Fruit fly (Drosophila melanogaster) whole organism, embryonic: Measurements from ENCODE around the gene Hsp83.

Experiments used
- Atf6 ChIP-seq: fragments of 200-800 bp; sonication (Bioruptor generic); IDR thresholded peaks from 2 replicates; pipeline ENCODE4 v1.3.6; 2022; ENCODE audit warnings: missing biosample characterization, missing genetic modification characterization
- B-H2 ChIP-seq: fragments of 200-800 bp; sonication (Bioruptor generic); optimal IDR thresholded peaks from 2 replicates; lab custom pipeline; 2018; ENCODE audit warnings: missing biosample characterization, mild to moderate bottlenecking, missing genetic modification characterization
- BtbVII ChIP-seq: fragments of 200-800 bp; sonication (Bioruptor generic); optimal IDR thresholded peaks from 3 replicates; lab custom pipeline; 2017; ENCODE audit warnings: missing biosample characterization, mild to moderate bottlenecking, missing genetic modification characterization
- CG12104 ChIP-seq: fragments of 200-800 bp; sonication (Bioruptor generic); optimal IDR thresholded peaks from 3 replicates; lab custom pipeline; 2016; ENCODE audit warnings: missing biosample characterization, missing genetic modification characterization
- CG14667 ChIP-seq: fragments of 200-800 bp; sonication (Bioruptor generic); IDR thresholded peaks from 2 replicates; pipeline ENCODE4 v1.3.6; 2022; ENCODE audit warnings: missing biosample characterization, missing genetic modification characterization
- CG15696 ChIP-seq: fragments of 200-800 bp; sonication (Bioruptor generic); optimal IDR thresholded peaks from 2 replicates; lab custom pipeline; 2019; ENCODE audit warnings: missing biosample characterization, mild to moderate bottlenecking, missing genetic modification characterization, moderate library complexity
- CG1603 ChIP-seq: fragments of 200-800 bp; sonication (Bioruptor generic); optimal IDR thresholded peaks from 2 replicates; lab custom pipeline; 2019; ENCODE audit warnings: missing biosample characterization, mild to moderate bottlenecking, missing genetic modification characterization, moderate library complexity
- CG18619 ChIP-seq: fragments of 200-800 bp; sonication (Bioruptor generic); optimal IDR thresholded peaks from 3 replicates; lab custom pipeline; 2017; ENCODE audit warnings: missing biosample characterization, mild to moderate bottlenecking, missing genetic modification characterization
- CG2199 ChIP-seq: fragments of 200-800 bp; sonication (Bioruptor generic); IDR thresholded peaks from 3 replicates; pipeline ENCODE4 v1.3.6; 2022; ENCODE audit warnings: missing biosample characterization, missing genetic modification characterization
- CG2875 ChIP-seq: fragments of 200-800 bp; sonication (Bioruptor generic); optimal IDR thresholded peaks from 2 replicates; lab custom pipeline; 2017; ENCODE audit warnings: missing biosample characterization, mild to moderate bottlenecking, missing genetic modification characterization, missing genetic modification reagents
- CG2889 ChIP-seq: fragments of 200-800 bp; sonication (Bioruptor generic); IDR thresholded peaks from 3 replicates; pipeline ENCODE4 v1.3.6; 2022; ENCODE audit warnings: missing biosample characterization, missing genetic modification characterization
- CG30431 ChIP-seq: fragments of 200-800 bp; sonication (Bioruptor generic); optimal IDR thresholded peaks from 2 replicates; lab custom pipeline; 2017; ENCODE audit warnings: missing biosample characterization, missing genetic modification characterization
- CG3281 ChIP-seq: fragments of 200-800 bp; sonication (Bioruptor generic); optimal IDR thresholded peaks from 3 replicates; lab custom pipeline; 2017; ENCODE audit warnings: missing biosample characterization, mild to moderate bottlenecking, missing genetic modification characterization
- CG3847 ChIP-seq: fragments of 200-800 bp; sonication (Bioruptor generic); IDR thresholded peaks from 2 replicates; pipeline ENCODE4 v1.3.6; 2022; ENCODE audit warnings: missing biosample characterization, missing genetic modification characterization
- CG4282 ChIP-seq: fragments of 200-800 bp; sonication (Bioruptor generic); optimal IDR thresholded peaks from 2 replicates; lab custom pipeline; 2016; ENCODE audit warnings: missing biosample characterization, missing genetic modification characterization
- CG5245 ChIP-seq: fragments of 200-800 bp; sonication (Bioruptor generic); optimal IDR thresholded peaks from 3 replicates; lab custom pipeline; 2016; ENCODE audit warnings: missing biosample characterization, missing genetic modification characterization
- CG7928 ChIP-seq: fragments of 200-800 bp; sonication (Bioruptor generic); optimal IDR thresholded peaks from 2 replicates; lab custom pipeline; 2017; ENCODE audit warnings: missing biosample characterization, mild to moderate bottlenecking, missing genetic modification characterization
- CG8388 ChIP-seq: fragments of 200-800 bp; sonication (Bioruptor generic); optimal IDR thresholded peaks from 2 replicates; lab custom pipeline; 2019; ENCODE audit warnings: missing biosample characterization, mild to moderate bottlenecking, missing genetic modification characterization, moderate library complexity
- CG8944 ChIP-seq: fragments of 200-800 bp; sonication (Bioruptor generic); optimal IDR thresholded peaks from 3 replicates; lab custom pipeline; 2016; ENCODE audit warnings: missing biosample characterization, missing genetic modification characterization
- CrebB ChIP-seq: fragments of 200-800 bp; sonication (Bioruptor generic); optimal IDR thresholded peaks from 3 replicates; lab custom pipeline; 2018; ENCODE audit warnings: missing biosample characterization, mild to moderate bottlenecking, missing genetic modification characterization
- D ChIP-seq, 2 experiments: fragments of 200-800 bp in 1 of 2; fragments of >200 bp in 1 of 2; sonication (Bioruptor generic) in 1 of 2; optimal IDR thresholded peaks; 2 replicates in 1 of 2; 3 replicates in 1 of 2; lab custom pipeline; 2017; ENCODE audit warnings: mild to moderate bottlenecking in 1 of 2, missing biosample characterization in 1 of 2, missing genetic modification characterization in 1 of 2, missing genetic modification reagents in 1 of 2
- Dad ChIP-seq: fragments of 200-800 bp; sonication (Bioruptor generic); optimal IDR thresholded peaks from 3 replicates; lab custom pipeline; 2016; ENCODE audit warnings: missing biosample characterization, missing genetic modification characterization
- Dfd ChIP-seq, 2 experiments: fragments of >200 bp; optimal IDR thresholded peaks; 2 replicates each; lab custom pipeline; 2017; ENCODE audit warnings: missing biosample characterization in 2 of 2, missing genetic modification characterization in 2 of 2
- Fer3 ChIP-seq: fragments of 200-800 bp; sonication (Bioruptor generic); optimal IDR thresholded peaks from 2 replicates; lab custom pipeline; 2018; ENCODE audit warnings: missing biosample characterization, mild to moderate bottlenecking, missing genetic modification characterization, moderate library complexity
- Hr3 ChIP-seq: fragments of 200-800 bp; sonication (Bioruptor generic); optimal IDR thresholded peaks from 3 replicates; lab custom pipeline; 2016; ENCODE audit warnings: missing biosample characterization, missing genetic modification characterization
- MESR4 ChIP-seq: fragments of 200-800 bp; sonication (Bioruptor generic); optimal IDR thresholded peaks from 2 replicates; lab custom pipeline; 2018; ENCODE audit warnings: missing biosample characterization, mild to moderate bottlenecking, missing genetic modification characterization, moderate library complexity
- Mrtf ChIP-seq: fragments of 200-800 bp; sonication (Bioruptor generic); IDR thresholded peaks from 3 replicates; pipeline ENCODE4 v1.3.6; 2022; ENCODE audit warnings: missing biosample characterization, missing genetic modification characterization
- Myb ChIP-seq: fragments of 200-800 bp; sonication (Bioruptor generic); optimal IDR thresholded peaks from 2 replicates; lab custom pipeline; 2016; ENCODE audit warnings: missing biosample characterization, missing genetic modification characterization
- NC2β ChIP-seq: fragments of 200-800 bp; sonication (Bioruptor generic); optimal IDR thresholded peaks from 2 replicates; lab custom pipeline; 2016; ENCODE audit warnings: missing biosample characterization, missing genetic modification characterization
- Oaz ChIP-seq: fragments of 200-800 bp; sonication (Bioruptor generic); IDR thresholded peaks from 2 replicates; pipeline ENCODE4 v1.3.6; 2022; ENCODE audit warnings: missing biosample characterization, missing genetic modification characterization
- Oli ChIP-seq: fragments of 200-800 bp; sonication (Bioruptor generic); optimal IDR thresholded peaks from 2 replicates; lab custom pipeline; 2018; ENCODE audit warnings: missing biosample characterization, mild to moderate bottlenecking, missing genetic modification characterization, moderate library complexity
- Opbp ChIP-seq: fragments of 200-800 bp; sonication (Bioruptor generic); IDR thresholded peaks from 3 replicates; pipeline ENCODE4 v1.3.6; 2022; ENCODE audit warnings: missing biosample characterization, missing genetic modification characterization; ENCODE audit not compliant: partially characterized antibody
- Sin3A ChIP-seq: fragments of >200 bp; optimal IDR thresholded peaks from 2 replicates; lab custom pipeline; 2018
- Sox102F ChIP-seq: fragments of 200-800 bp; sonication (Bioruptor generic); optimal IDR thresholded peaks from 2 replicates; lab custom pipeline; 2018; ENCODE audit warnings: missing biosample characterization, mild to moderate bottlenecking, missing genetic modification characterization, moderate library complexity
- Xbp1 ChIP-seq: fragments of 200-800 bp; sonication (Bioruptor generic); optimal IDR thresholded peaks from 3 replicates; lab custom pipeline; 2016; ENCODE audit warnings: missing biosample characterization, mild to moderate bottlenecking, missing genetic modification characterization
- az2 ChIP-seq: fragments of 200-800 bp; sonication (Bioruptor generic); optimal IDR thresholded peaks from 3 replicates; lab custom pipeline; 2016; ENCODE audit warnings: missing biosample characterization, missing genetic modification characterization
- bsh ChIP-seq, 2 experiments: fragments of 200-800 bp; sonication (Bioruptor generic); optimal IDR thresholded peaks; 2 replicates each; lab custom pipeline; 2017 to 2018; ENCODE audit warnings: mild to moderate bottlenecking in 2 of 2, missing biosample characterization in 2 of 2, missing genetic modification characterization in 2 of 2, moderate library complexity in 1 of 2
- ci ChIP-seq: fragments of 200-800 bp; sonication (Bioruptor generic); IDR thresholded peaks from 3 replicates; pipeline ENCODE4 v1.3.6; 2022; ENCODE audit warnings: missing biosample characterization, missing genetic modification characterization
- crc ChIP-seq: fragments of 200-800 bp; sonication (Bioruptor generic); optimal IDR thresholded peaks from 2 replicates; lab custom pipeline; 2016; ENCODE audit warnings: missing biosample characterization, missing genetic modification characterization
- dimm ChIP-seq: fragments of 200-800 bp; sonication (Bioruptor generic); IDR thresholded peaks from 2 replicates; pipeline ENCODE4 v1.3.6; 2022; ENCODE audit warnings: missing biosample characterization, missing genetic modification characterization
- dmrt99B ChIP-seq: fragments of 200-800 bp; sonication (Bioruptor generic); optimal IDR thresholded peaks from 2 replicates; lab custom pipeline; 2018; ENCODE audit warnings: missing biosample characterization, mild to moderate bottlenecking, missing genetic modification characterization, moderate library complexity
- gcm ChIP-seq: fragments of 200-800 bp; sonication (Bioruptor generic); optimal IDR thresholded peaks from 2 replicates; lab custom pipeline; 2019; ENCODE audit warnings: missing biosample characterization, mild to moderate bottlenecking, missing genetic modification characterization, moderate library complexity
- jing ChIP-seq: fragments of 200-800 bp; sonication (Bioruptor generic); optimal IDR thresholded peaks from 2 replicates; lab custom pipeline; 2018; ENCODE audit warnings: missing biosample characterization, mild to moderate bottlenecking, missing genetic modification characterization
- lmd ChIP-seq: fragments of 200-800 bp; sonication (Bioruptor generic); IDR thresholded peaks from 2 replicates; pipeline ENCODE4 v1.3.6; 2022; ENCODE audit warnings: missing biosample characterization, missing genetic modification characterization
- lola ChIP-seq, 3 experiments: fragments of >200 bp in 2 of 3; fragments of 200-800 bp in 1 of 3; sonication (Bioruptor generic) in 1 of 3; optimal IDR thresholded peaks; 2 replicates each; lab custom pipeline; 2017 to 2019; ENCODE audit warnings: missing biosample characterization in 3 of 3, missing genetic modification characterization in 3 of 3, mild to moderate bottlenecking in 1 of 3, moderate library complexity in 1 of 3
- maf-S ChIP-seq: fragments of 200-800 bp; sonication (Bioruptor generic); optimal IDR thresholded peaks from 2 replicates; lab custom pipeline; 2016; ENCODE audit warnings: missing biosample characterization, missing genetic modification characterization
- odd ChIP-seq: fragments of 200-800 bp; sonication (Bioruptor generic); optimal IDR thresholded peaks from 2 replicates; lab custom pipeline; 2017; ENCODE audit warnings: missing biosample characterization, mild to moderate bottlenecking, missing genetic modification characterization
- otp ChIP-seq: fragments of 200-800 bp; sonication (Bioruptor generic); IDR thresholded peaks from 3 replicates; pipeline ENCODE4, ENCODE4 v1.3.6; 2022; ENCODE audit warnings: missing biosample characterization, missing genetic modification characterization
- sens ChIP-seq: fragments of 200-800 bp; sonication (Bioruptor generic); peaks from one replicate; lab custom pipeline; 2016; ENCODE audit warnings: missing biosample characterization, missing genetic modification characterization
- sim ChIP-seq: fragments of 200-800 bp; sonication (Bioruptor generic); IDR thresholded peaks from 2 replicates; pipeline ENCODE4 v1.3.6; 2022; ENCODE audit warnings: missing biosample characterization, missing genetic modification characterization
- ssp ChIP-seq: fragments of 200-800 bp; sonication (Bioruptor generic); IDR thresholded peaks from 2 replicates; pipeline ENCODE4 v1.3.6; 2022; ENCODE audit warnings: missing biosample characterization, missing genetic modification characterization
- unc-4 ChIP-seq: fragments of 200-800 bp; sonication (Bioruptor generic); IDR thresholded peaks from 2 replicates; pipeline ENCODE4 v1.3.6; 2022; ENCODE audit warnings: missing biosample characterization, missing genetic modification characterization; ENCODE audit not compliant: partially characterized antibody

Hsp83 gene

dm6 chr3L:3197464-3197863 lies 4.7 kb downstream of the Hsp83 start, which contains the start of gene CG14966 (continued):
- TF ChIP-seq B-H2 (GFP tag; lab: Kevin White, UChicago): peak; percentile 20
- no peak for TF ChIP-seq CG8388 (GFP tag; lab: Kevin White, UChicago)
- TF ChIP-seq Dfd (GFP tag; optimal IDR thresholded peaks at IDR 0.05; lab: Kevin White, UChicago): no peak
- TF ChIP-seq ci (GFP tag; lab: Robert Waterston, UW): peak; percentile 50; the same call in 1 of the 3 replicates
- no peak for TF ChIP-seq Oli (tag; lab: Kevin White, UChicago)
- TF ChIP-seq dmrt99B (tag; lab: Kevin White, UChicago): no peak
- TF ChIP-seq MESR4: peak; percentile 62
- TF ChIP-seq Oaz: no peak
- no peak for TF ChIP-seq CrebB (tag; lab: Kevin White, UChicago)
- peak; percentile 24 for TF ChIP-seq Sin3A (lab: Kevin White, UChicago)
- no peak for TF ChIP-seq BtbVII (GFP tag; lab: Kevin White, UChicago)
- TF ChIP-seq CG1603: peak; percentile 66
- no peak for TF ChIP-seq odd
- TF ChIP-seq CG4282: no peak
- TF ChIP-seq CG15696 (tag; lab: Kevin White, UChicago): no peak
- no peak for TF ChIP-seq Hr3
- no peak for TF ChIP-seq Dad
- TF ChIP-seq CG14667 (GFP tag; lab: Robert Waterston, UW): no peak
- TF ChIP-seq D (optimal IDR thresholded peaks at IDR 0.05; lab: Kevin White, UChicago): no peak
- no peak for TF ChIP-seq D (GFP tag; optimal IDR thresholded peaks at IDR 0.05; lab: Kevin White, UChicago)
- peak; percentile 87 for TF ChIP-seq Opbp (GFP tag; lab: Robert Waterston, UW)
- no peak for TF ChIP-seq CG3281 (GFP tag; lab: Kevin White, UChicago)
- TF ChIP-seq CG8944 (GFP tag; lab: Kevin White, UChicago): no peak
- TF ChIP-seq CG30431 (GFP tag; lab: Kevin White, UChicago): no peak
- no peak for TF ChIP-seq otp (GFP tag; lab: Robert Waterston, UW)
- TF ChIP-seq Myb (GFP tag; lab: Kevin White, UChicago): peak; percentile 95
- no peak for TF ChIP-seq sim (GFP tag; lab: Robert Waterston, UW)
- no peak for TF ChIP-seq CG18619
- no peak for TF ChIP-seq ssp (GFP tag; lab: Robert Waterston, UW)
- no peak for TF ChIP-seq lmd (GFP tag; lab: Robert Waterston, UW)
- peak; percentile 91 for TF ChIP-seq unc-4 (GFP tag; lab: Robert Waterston, UW)
- TF ChIP-seq Atf6 (GFP tag; lab: Robert Waterston, UW): no peak
- no peak for TF ChIP-seq CG12104 (GFP tag; lab: Kevin White, UChicago)
- peak; percentile 17 for TF ChIP-seq az2 (GFP tag; lab: Kevin White, UChicago)
- TF ChIP-seq NC2β (GFP tag; lab: Kevin White, UChicago): peak; percentile 11
- TF ChIP-seq Xbp1 (GFP tag; lab: Kevin White, UChicago): peak; percentile 52
- no peak for TF ChIP-seq Sox102F (GFP tag; lab: Kevin White, UChicago)
- peak; percentile 88 for TF ChIP-seq sens
- TF ChIP-seq CG2199 (GFP tag; lab: Robert Waterston, UW): peak; percentile 22; the same call in 2 of the 3 replicates
- TF ChIP-seq CG7928 (GFP tag; lab: Kevin White, UChicago): peak; percentile 97
- TF ChIP-seq maf-S: no peak
- no peak for TF ChIP-seq CG2889 (GFP tag; lab: Robert Waterston, UW)
- TF ChIP-seq CG3847 (GFP tag; lab: Robert Waterston, UW): peak; percentile 44
- TF ChIP-seq bsh (GFP tag; optimal IDR thresholded peaks at IDR 0.05; lab: Kevin White, UChicago): no peak
- TF ChIP-seq crc (GFP tag; lab: Kevin White, UChicago): no peak
- no peak for TF ChIP-seq dimm (GFP tag; lab: Robert Waterston, UW)
- TF ChIP-seq CG2875 (GFP tag; lab: Kevin White, UChicago): no peak
- no peak for TF ChIP-seq gcm (GFP tag; lab: Kevin White, UChicago)
- TF ChIP-seq lola (GFP tag; optimal IDR thresholded peaks at IDR 0.05; lab: Kevin White, UChicago): no peak
- TF ChIP-seq Mrtf (GFP tag; lab: Robert Waterston, UW): no peak
- no peak for TF ChIP-seq Fer3 (tag; lab: Kevin White, UChicago)
- TF ChIP-seq jing (GFP tag; lab: Kevin White, UChicago): no peak
- TF ChIP-seq CG5245: no peak
